Worm (Caenorhabditis elegans) whole organism, L1 larva: ENCODE measurements around the gene F02E11.4.

ENCODE experiments used
- alr-1 ChIP-seq: fragments of 200-800 bp; sonication (Bioruptor generic); optimal IDR thresholded peaks from 2 replicates; lab custom pipeline; 2018; ENCODE audit warnings: borderline replicate concordance, mild to moderate bottlenecking, missing genetic modification characterization, missing compliant biosample characterization
- aly-2 ChIP-seq: fragments of 150-350 bp; optimal IDR thresholded peaks from 2 replicates; lab custom pipeline; 2014; ENCODE audit warnings: missing biosample characterization, missing genetic modification characterization
- ama-1 ChIP-seq: fragments of 150-350 bp; optimal IDR thresholded peaks from 2 replicates; lab custom pipeline; 2014
- ces-1 ChIP-seq: fragments of 150-350 bp; optimal IDR thresholded peaks from 2 replicates; lab custom pipeline; 2014; ENCODE audit warnings: missing biosample characterization, missing genetic modification reagents, missing genetic modification characterization
- lin-13 ChIP-seq: fragments of 150-350 bp; optimal IDR thresholded peaks from 2 replicates; lab custom pipeline; 2014; ENCODE audit warnings: missing biosample characterization, missing genetic modification reagents, missing genetic modification characterization
- mdl-1 ChIP-seq, 2 experiments: fragments of 150-350 bp; optimal IDR thresholded peaks; 2 replicates each; lab custom pipeline; 2014 to 2017; ENCODE audit warnings: missing biosample characterization in 2 of 2, missing genetic modification characterization in 2 of 2, inconsistent platforms in 1 of 2
- nhr-71 ChIP-seq: sonication (generic microtip); optimal IDR thresholded peaks from 2 replicates; lab custom pipeline; 2016; ENCODE audit warnings: mild to moderate bottlenecking, missing genetic modification characterization, moderate library complexity, missing compliant biosample characterization
- pqm-1 ChIP-seq: sonication (generic microtip); optimal IDR thresholded peaks from 3 replicates; lab custom pipeline; 2017; ENCODE audit warnings: missing biosample characterization, missing genetic modification characterization
- zag-1 ChIP-seq: fragments of 150-350 bp; optimal IDR thresholded peaks from 2 replicates; lab custom pipeline; 2014; ENCODE audit warnings: missing biosample characterization, missing genetic modification characterization

ce11 chrII:3259254-3259653 is 18.3 kb downstream of the F02E11.4 start, which contains the start of gene gcy-19:
- TF ChIP-seq ces-1 (GFP tag; lab: Kevin White, UChicago) (no peak), ama-1 (lab: Kevin White, UChicago) (no peak), lin-13 (no peak), pqm-1 (tag; lab: Kevin White, UChicago) (no peak), mdl-1 (tag; optimal IDR thresholded peaks at IDR 0.05; lab: Kevin White, UChicago) (no peak), aly-2 (tag; lab: Kevin White, UChicago) (no peak), zag-1 (tag; lab: Kevin White, UChicago) (no peak), alr-1 (no peak), nhr-71 (no peak)
